Fruit fly (Drosophila melanogaster) whole organism, embryonic: Measurements from ENCODE around the gene sesB.

Experiments
- CG42726 ChIP-seq: fragments of 200-800 bp; sonication (Bioruptor generic); IDR thresholded peaks from 2 replicates; pipeline ENCODE4 v1.3.6; 2022; ENCODE audit warnings: missing biosample characterization, missing genetic modification characterization; ENCODE audit not compliant: partially characterized antibody
- CG4707 ChIP-seq: fragments of 200-800 bp; sonication (Bioruptor generic); optimal IDR thresholded peaks from 2 replicates; lab custom pipeline; 2018; ENCODE audit warnings: missing biosample characterization, mild to moderate bottlenecking, missing genetic modification characterization, moderate library complexity
- Mad ChIP-seq: fragments of 200-800 bp; sonication (Bioruptor generic); optimal IDR thresholded peaks from 2 replicates; lab custom pipeline; 2016; ENCODE audit warnings: missing biosample characterization, missing genetic modification characterization

- no peak for TF ChIP-seq CG4707 (GFP tag; lab: Kevin White, UChicago)
- TF ChIP-seq Mad (GFP tag; lab: Kevin White, UChicago), result no peak
- TF ChIP-seq CG42726 (GFP tag; lab: Robert Waterston, UW), result no peak
Observed at dm6 chrX:10734763-10735681, 51.7 kb downstream of the sesB start.
